Worm (Caenorhabditis elegans) whole organism, early embryonic: ENCODE data around the gene vab-15.

Experiments
- B0310.2 ChIP-seq: sonication (generic microtip); optimal IDR thresholded peaks from 2 replicates; lab custom pipeline; 2016; ENCODE audit warnings: mild to moderate bottlenecking, missing genetic modification characterization, missing compliant biosample characterization
- F13C5.2 ChIP-seq: sonication (generic microtip); optimal IDR thresholded peaks from 2 replicates; lab custom pipeline; 2017; ENCODE audit warnings: mild to moderate bottlenecking, missing genetic modification characterization, inconsistent platforms, missing compliant biosample characterization
- aly-1 ChIP-seq: sonication (generic microtip); optimal IDR thresholded peaks from 2 replicates; lab custom pipeline; 2016; ENCODE audit warnings: missing genetic modification characterization, missing compliant biosample characterization
- ama-1 ChIP-seq: fragments of 150-350 bp; optimal IDR thresholded peaks from 2 replicates; lab custom pipeline; 2014
- ceh-13 ChIP-seq: fragments of 200-800 bp; sonication (Bioruptor generic); optimal IDR thresholded peaks from 2 replicates; lab custom pipeline; 2018; ENCODE audit warnings: mild to moderate bottlenecking, missing genetic modification characterization, missing compliant biosample characterization
- ceh-36 ChIP-seq: sonication (generic microtip); optimal IDR thresholded peaks from 2 replicates; lab custom pipeline; 2016; ENCODE audit warnings: missing genetic modification characterization, inconsistent platforms, missing compliant biosample characterization
- ets-7 ChIP-seq: sonication (generic microtip); optimal IDR thresholded peaks from 2 replicates; lab custom pipeline; 2016; ENCODE audit warnings: missing genotype, missing genetic modification characterization, missing compliant biosample characterization
- flt-1 ChIP-seq: fragments of 200-800 bp; sonication (Bioruptor generic); IDR thresholded peaks from 2 replicates; pipeline ENCODE4 v1.3.6; 2022; ENCODE audit warnings: missing genetic modification characterization, missing compliant biosample characterization
- hmbx-1 ChIP-seq: sonication (generic microtip); optimal IDR thresholded peaks from 2 replicates; lab custom pipeline; 2016; ENCODE audit warnings: mild to moderate bottlenecking, missing genetic modification characterization, missing compliant biosample characterization
- hmg-4 ChIP-seq: fragments of 200-800 bp; sonication (Bioruptor generic); optimal IDR thresholded peaks from 2 replicates; lab custom pipeline; 2018; ENCODE audit warnings: mild to moderate bottlenecking, missing genetic modification characterization, missing compliant biosample characterization
- hnd-1 ChIP-seq: sonication (generic microtip); optimal IDR thresholded peaks from 2 replicates; lab custom pipeline; 2016; ENCODE audit warnings: missing genetic modification characterization, missing compliant biosample characterization
- pes-1 ChIP-seq: fragments of 200-800 bp; sonication (Bioruptor generic); IDR thresholded peaks from 2 replicates; pipeline ENCODE4 v1.3.6; 2022; ENCODE audit warnings: missing genetic modification reagents, missing genetic modification characterization, missing compliant biosample characterization
- scrt-1 ChIP-seq: fragments of 200-800 bp; sonication (Bioruptor generic); IDR thresholded peaks from 2 replicates; pipeline ENCODE4 v1.3.6; 2022; ENCODE audit warnings: missing genetic modification characterization, missing compliant biosample characterization
- sea-1 ChIP-seq: fragments of 200-800 bp; sonication (Bioruptor generic); conservative IDR thresholded peaks from 2 replicates; pipeline ENCODE4 v1.3.6; 2022; ENCODE audit warnings: missing genetic modification characterization, missing compliant biosample characterization
- tbx-11 ChIP-seq: fragments of 200-800 bp; sonication (Bioruptor generic); IDR thresholded peaks from 2 replicates; pipeline ENCODE4 v1.3.6; 2022; ENCODE audit warnings: missing genetic modification characterization, missing compliant biosample characterization
- tbx-37 ChIP-seq: fragments of 200-800 bp; sonication (Bioruptor generic); conservative IDR thresholded peaks from 2 replicates; pipeline ENCODE4 v1.3.6; 2022; ENCODE audit warnings: missing genetic modification reagents, missing genetic modification characterization, missing compliant biosample characterization
- tra-4 ChIP-seq: sonication (generic microtip); optimal IDR thresholded peaks from 2 replicates; lab custom pipeline; 2017; ENCODE audit warnings: missing genetic modification characterization, missing compliant biosample characterization

vab-15 gene

DNA sequence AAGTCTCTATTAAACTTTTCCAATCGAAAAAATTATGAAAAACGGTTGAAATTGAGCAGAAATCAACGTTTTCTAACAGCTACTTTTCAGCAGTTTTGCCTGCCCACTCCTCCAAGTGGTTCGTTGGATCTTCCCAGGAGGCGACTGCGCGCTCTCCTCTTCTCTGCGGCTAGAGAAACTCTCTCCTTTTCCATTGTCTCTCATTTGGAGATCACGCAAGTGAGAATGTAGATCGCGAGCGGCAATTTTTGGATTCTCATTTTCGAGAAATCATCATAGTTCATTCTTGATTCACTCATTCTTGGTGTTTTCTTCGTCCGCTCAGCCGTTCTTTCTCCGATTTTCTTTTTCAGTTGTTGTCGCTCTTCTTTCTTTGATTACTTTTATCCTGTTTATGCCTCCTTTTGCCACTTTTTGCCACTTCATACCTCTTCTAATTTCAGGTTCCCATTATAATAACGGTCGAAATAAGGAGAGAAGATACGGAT, 36.8 kb downstream of the vab-15 start, which contains the start of gene mrp-4:
Gene mrp-4, plus strand, starts transcription at position 438 of the 488 bp plus-strand sequence.
- no peak for TF ChIP-seq sea-1 (GFP tag; lab: Robert Waterston, UW)
- no peak for TF ChIP-seq scrt-1 (GFP tag; lab: Robert Waterston, UW)
- no peak for TF ChIP-seq ceh-36 (tag; lab: Kevin White, UChicago)
- no peak for TF ChIP-seq pes-1 (GFP tag; lab: Robert Waterston, UW)
- no peak for TF ChIP-seq tra-4
- no peak for TF ChIP-seq ceh-13 (GFP tag; lab: Kevin White, UChicago)
- no peak for TF ChIP-seq ets-7 (tag; lab: Kevin White, UChicago)
- no peak for TF ChIP-seq hmbx-1 (tag; lab: Kevin White, UChicago)
- TF ChIP-seq aly-1 (tag; lab: Kevin White, UChicago) = no peak
- TF ChIP-seq tbx-37 (GFP tag; lab: Robert Waterston, UW) = no peak
- TF ChIP-seq flt-1 (GFP tag; lab: Robert Waterston, UW) = no peak
- TF ChIP-seq tbx-11 (GFP tag; lab: Robert Waterston, UW) = no peak
- no peak for TF ChIP-seq hnd-1 (tag; lab: Kevin White, UChicago)
- TF ChIP-seq hmg-4 (GFP tag; lab: Kevin White, UChicago) = no peak
- no peak for TF ChIP-seq B0310.2 (tag; lab: Kevin White, UChicago)
- TF ChIP-seq F13C5.2 (tag; lab: Kevin White, UChicago) = no peak

- TF ChIP-seq tbx-37 (GFP tag; lab: Robert Waterston, UW) (no peak), hnd-1 (tag; lab: Kevin White, UChicago) (no peak), tra-4 (no peak), sea-1 (GFP tag; lab: Robert Waterston, UW) (no peak), tbx-11 (GFP tag; lab: Robert Waterston, UW) (no peak), hmbx-1 (tag; lab: Kevin White, UChicago) (no peak), ets-7 (tag; lab: Kevin White, UChicago) (no peak), B0310.2 (tag; lab: Kevin White, UChicago) (no peak), pes-1 (GFP tag; lab: Robert Waterston, UW) (no peak), hmg-4 (GFP tag; lab: Kevin White, UChicago) (no peak), scrt-1 (GFP tag; lab: Robert Waterston, UW) (no peak), flt-1 (GFP tag; lab: Robert Waterston, UW) (no peak), aly-1 (tag; lab: Kevin White, UChicago) (no peak), F13C5.2 (tag; lab: Kevin White, UChicago) (no peak), ceh-36 (tag; lab: Kevin White, UChicago) (no peak), ama-1 (no peak), ceh-13 (GFP tag; lab: Kevin White, UChicago) (no peak)
Observed at ce11 chrX:9892323-9892722, 45.2 kb downstream of the vab-15 start, which contains the start of gene F21G4.1. Gene F21G4.1, minus strand, starts transcription at chrX:9892328.

DNA sequence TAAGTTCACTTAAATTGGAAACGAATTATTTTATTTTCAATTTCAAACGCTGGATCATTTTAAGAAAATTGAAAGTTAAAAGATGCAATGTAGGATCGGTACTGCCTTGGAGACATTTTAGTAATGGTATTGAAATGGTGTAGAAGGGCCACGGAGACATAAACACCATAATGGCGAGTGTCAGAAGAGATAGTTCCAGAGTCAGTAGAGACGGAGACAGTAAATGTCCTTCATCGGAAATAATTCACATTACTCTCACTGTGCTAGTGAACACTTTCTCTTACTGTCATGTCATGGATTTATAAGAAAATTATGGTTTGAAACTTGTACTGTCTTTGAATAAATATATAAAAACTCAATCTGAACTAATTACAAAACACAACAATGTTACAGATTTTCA, 46.0 kb downstream of the vab-15 start:
- TF ChIP-seq F13C5.2 (tag; lab: Kevin White, UChicago) = no peak

DNA sequence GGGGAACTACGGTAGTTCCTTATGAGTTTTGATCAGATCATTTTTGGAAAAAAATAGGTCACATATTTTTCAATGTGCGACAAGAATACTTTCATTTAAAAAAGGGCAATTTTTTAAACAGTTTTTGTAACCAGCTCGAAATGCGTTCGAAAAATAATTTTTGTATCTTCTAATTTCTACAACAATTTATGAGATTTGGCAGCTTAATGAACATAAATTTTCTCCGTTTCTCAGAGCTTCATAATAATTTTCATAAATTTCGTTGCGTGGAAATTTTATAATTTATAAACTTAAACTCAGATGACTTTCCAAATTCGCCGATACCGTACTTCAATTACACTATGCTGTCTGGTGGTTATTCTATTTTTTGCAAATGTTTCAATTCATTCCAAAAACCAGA, 47.8 kb downstream of the vab-15 start, which contains the start of gene F21G4.3:
Gene F21G4.3, plus strand, starts transcription at position 301 of the 400 bp plus-strand sequence.
- TF ChIP-seq sea-1 (GFP tag; lab: Robert Waterston, UW) (no peak), tra-4 (no peak), pes-1 (GFP tag; lab: Robert Waterston, UW) (no peak), tbx-11 (GFP tag; lab: Robert Waterston, UW) (no peak), ets-7 (tag; lab: Kevin White, UChicago) (no peak), B0310.2 (tag; lab: Kevin White, UChicago) (no peak), ceh-13 (GFP tag; lab: Kevin White, UChicago) (no peak), ceh-36 (tag; lab: Kevin White, UChicago) (no peak), scrt-1 (GFP tag; lab: Robert Waterston, UW) (no peak), F13C5.2 (tag; lab: Kevin White, UChicago) (no peak), hmg-4 (GFP tag; lab: Kevin White, UChicago) (no peak), hmbx-1 (tag; lab: Kevin White, UChicago) (no peak), tbx-37 (GFP tag; lab: Robert Waterston, UW) (no peak), ama-1 (no peak), flt-1 (GFP tag; lab: Robert Waterston, UW) (no peak), hnd-1 (tag; lab: Kevin White, UChicago) (no peak), aly-1 (tag; lab: Kevin White, UChicago) (no peak)
